Fruit fly (Drosophila melanogaster): Measurements from ENCODE around the gene CG31220.

Gene CG31220

dm6 chr3R:19672136-19672535 lies 23.8 kb downstream of the CG31220 start (continued):
- TF ChIP-seq klu (GFP tag; IDR thresholded peaks at IDR 0.05) = no peak
- TF ChIP-seq CG2129 (GFP tag; IDR thresholded peaks at IDR 0.05; ENCODE audit: partially characterized antibody) = no peak
- TF ChIP-seq usp (GFP tag; optimal IDR thresholded peaks at IDR 0.05) = no peak
- TF ChIP-seq Antp (GFP tag; optimal IDR thresholded peaks at IDR 0.05) = no peak
- no peak for TF ChIP-seq Trl (optimal IDR thresholded peaks at IDR 0.05)
- no peak for TF ChIP-seq Trl (GFP tag; optimal IDR thresholded peaks at IDR 0.05)
- TF ChIP-seq Rx (GFP tag; IDR thresholded peaks at IDR 0.05) = no peak
- peak; percentile 55; the same call in 2 of the 3 replicates for TF ChIP-seq HLH4C (GFP tag; IDR thresholded peaks at IDR 0.05; ENCODE audit: partially characterized antibody)
- no peak for TF ChIP-seq Gsc (GFP tag; IDR thresholded peaks at IDR 0.05)
- TF ChIP-seq CG31441 (GFP tag; IDR thresholded peaks at IDR 0.05) = no peak
- no peak for TF ChIP-seq dpn (GFP tag; optimal IDR thresholded peaks at IDR 0.05)
- TF ChIP-seq CG13123 (GFP tag; optimal IDR thresholded peaks at IDR 0.05) = no peak
- no peak for TF ChIP-seq zen (tag; optimal IDR thresholded peaks at IDR 0.05)
- TF ChIP-seq bbx (GFP tag; IDR thresholded peaks at IDR 0.05; ENCODE audit: partially characterized antibody) = 0 out of 2 replicates have a peak, but pooled peaks have one; percentile 44
- TF ChIP-seq Kr (GFP tag; optimal IDR thresholded peaks at IDR 0.05) = no peak
- TF ChIP-seq CG17385 (GFP tag; optimal IDR thresholded peaks at IDR 0.05) = no peak
- TF ChIP-seq prd (optimal IDR thresholded peaks at IDR 0.05) = no peak
- TF ChIP-seq prd (GFP tag; IDR thresholded peaks at IDR 0.05) = no peak

DNA sequence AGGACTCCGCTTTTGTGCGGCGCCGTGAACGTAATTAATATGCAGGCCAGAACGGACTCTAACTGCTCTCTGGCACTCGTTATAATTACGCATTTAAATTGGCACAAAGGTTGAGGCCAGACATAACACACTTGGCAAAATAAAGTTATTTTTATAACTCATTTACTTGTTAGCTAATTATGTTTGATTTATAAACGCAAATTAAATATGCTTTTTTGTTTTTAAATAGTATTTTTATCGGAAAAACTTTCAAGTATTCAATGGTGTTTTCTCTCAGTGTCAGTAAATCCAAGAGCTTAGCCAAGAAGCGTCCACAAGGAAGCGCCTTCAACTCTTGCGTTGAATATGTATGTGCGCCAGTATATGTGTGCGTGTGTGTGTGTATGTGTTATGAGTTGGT lies 24.6 kb downstream of the CG31220 start:
- TF ChIP-seq CG11398 (GFP tag; optimal IDR thresholded peaks at IDR 0.05) (no peak), Asciz (GFP tag; optimal IDR thresholded peaks at IDR 0.05) (no peak), CG4282 (GFP tag; optimal IDR thresholded peaks at IDR 0.05) (no peak), tio (GFP tag; optimal IDR thresholded peaks at IDR 0.05) (no peak), CkIIα-i1 (GFP tag; IDR thresholded peaks at IDR 0.05) (no peak), Fer1 (GFP tag; optimal IDR thresholded peaks at IDR 0.05) (peak; percentile 42), Awh (GFP tag; IDR thresholded peaks at IDR 0.05) (no peak), Mes4 (GFP tag; optimal IDR thresholded peaks at IDR 0.05) (no peak), Dek (tag; optimal IDR thresholded peaks at IDR 0.05) (no peak), CG30403 (GFP tag; optimal IDR thresholded peaks at IDR 0.05) (peak; percentile 31), CG6765 (GFP tag; optimal IDR thresholded peaks at IDR 0.05) (peak; percentile 25), slbo (GFP tag; IDR thresholded peaks at IDR 0.05) (peak; percentile 41; the same call in 1 of the 2 replicates), ash1 (GFP tag; optimal IDR thresholded peaks at IDR 0.05) (no peak), CG3281 (GFP tag; optimal IDR thresholded peaks at IDR 0.05) (peak; percentile 13), CG15073 (GFP tag; optimal IDR thresholded peaks at IDR 0.05) (no peak), GATAe (GFP tag; conservative IDR thresholded peaks at IDR 0.05) (no peak), tgo (GFP tag; IDR thresholded peaks at IDR 0.05) (peak; percentile 53; the same call in 1 of the 3 replicates), btn (GFP tag; optimal IDR thresholded peaks at IDR 0.05) (no peak), nom (GFP tag; optimal IDR thresholded peaks at IDR 0.05) (no peak), Mad (GFP tag; optimal IDR thresholded peaks at IDR 0.05) (no peak), pzg (GFP tag; optimal IDR thresholded peaks at IDR 0.05) (no peak), CG2889 (GFP tag; IDR thresholded peaks at IDR 0.05) (no peak), yki (optimal IDR thresholded peaks at IDR 0.05) (no peak), HLH3B (GFP tag; IDR thresholded peaks at IDR 0.05) (no peak), pan (optimal IDR thresholded peaks at IDR 0.05) (no peak), pan (GFP tag; optimal IDR thresholded peaks at IDR 0.05 in 1 of 2, IDR thresholded peaks at IDR 0.05 in 1 of 2) (peak in 1 of 2 experiments; percentile 13), Usf (GFP tag; optimal IDR thresholded peaks at IDR 0.05) (no peak), CG12299 (tag; optimal IDR thresholded peaks at IDR 0.05) (peak; percentile 3), CG17186 (GFP tag; optimal IDR thresholded peaks at IDR 0.05) (no peak), Dip3 (GFP tag; optimal IDR thresholded peaks at IDR 0.05) (no peak), mam (GFP tag; optimal IDR thresholded peaks at IDR 0.05) (peak; percentile 6), CG42726 (GFP tag; IDR thresholded peaks at IDR 0.05; ENCODE audit: partially characterized antibody) (no peak), CG18619 (GFP tag; optimal IDR thresholded peaks at IDR 0.05) (no peak), CG18262 (tag; optimal IDR thresholded peaks at IDR 0.05) (no peak), al (GFP tag; IDR thresholded peaks at IDR 0.05) (no peak), sisA (GFP tag; IDR thresholded peaks at IDR 0.05) (no peak)
